Fruit fly (Drosophila melanogaster) whole organism, embryonic: Measurements from ENCODE around the gene cpx.

Experiments used
- CG11247 ChIP-seq: fragments of 200-800 bp; sonication (Bioruptor generic); IDR thresholded peaks from 2 replicates; pipeline ENCODE4 v1.3.6; 2022; ENCODE audit warnings: missing biosample characterization, missing genetic modification characterization
- CG11398 ChIP-seq: fragments of 200-800 bp; sonication (Bioruptor generic); optimal IDR thresholded peaks from 2 replicates; lab custom pipeline; 2016; ENCODE audit warnings: missing biosample characterization, missing genetic modification characterization
- CG11456 ChIP-seq: fragments of 200-800 bp; sonication (Bioruptor generic); IDR thresholded peaks from 3 replicates; pipeline ENCODE4 v1.3.6; 2022; ENCODE audit warnings: missing biosample characterization, missing genetic modification characterization
- CG11723 ChIP-seq: fragments of 200-800 bp; sonication (Bioruptor generic); optimal IDR thresholded peaks from 2 replicates; lab custom pipeline; 2017; ENCODE audit warnings: missing biosample characterization, mild to moderate bottlenecking, missing genetic modification characterization
- CG12071 ChIP-seq: fragments of 200-800 bp; sonication (Bioruptor generic); optimal IDR thresholded peaks from 3 replicates; lab custom pipeline; 2018; ENCODE audit warnings: missing biosample characterization, mild to moderate bottlenecking, missing genetic modification characterization
- CG12391 ChIP-seq: fragments of 200-800 bp; sonication (Bioruptor generic); optimal IDR thresholded peaks from 3 replicates; lab custom pipeline; 2018; ENCODE audit warnings: missing biosample characterization, mild to moderate bottlenecking, missing genetic modification characterization, moderate library complexity
- CG14965 ChIP-seq: fragments of 200-800 bp; sonication (Bioruptor generic); optimal IDR thresholded peaks from 2 replicates; lab custom pipeline; 2016; ENCODE audit warnings: missing biosample characterization, missing genetic modification characterization, borderline replicate concordance
- CG1603 ChIP-seq: fragments of 200-800 bp; sonication (Bioruptor generic); optimal IDR thresholded peaks from 2 replicates; lab custom pipeline; 2019; ENCODE audit warnings: missing biosample characterization, mild to moderate bottlenecking, missing genetic modification characterization, moderate library complexity
- CG17912 ChIP-seq: fragments of 200-800 bp; sonication (Bioruptor generic); optimal IDR thresholded peaks from 2 replicates; lab custom pipeline; 2018; ENCODE audit warnings: missing biosample characterization, mild to moderate bottlenecking, missing genetic modification characterization
- CG18599 ChIP-seq: fragments of 200-800 bp; sonication (Bioruptor generic); optimal IDR thresholded peaks from 3 replicates; lab custom pipeline; 2017; ENCODE audit warnings: missing biosample characterization, missing genetic modification characterization, mild to moderate bottlenecking, moderate library complexity, missing genetic modification reagents
- CG18619 ChIP-seq: fragments of 200-800 bp; sonication (Bioruptor generic); optimal IDR thresholded peaks from 3 replicates; lab custom pipeline; 2017; ENCODE audit warnings: missing biosample characterization, mild to moderate bottlenecking, missing genetic modification characterization
- CG2120 ChIP-seq: fragments of 200-800 bp; sonication (Bioruptor generic); optimal IDR thresholded peaks from 3 replicates; lab custom pipeline; 2016; ENCODE audit warnings: missing biosample characterization, missing genetic modification characterization
- CG30020 ChIP-seq: fragments of 200-800 bp; optimal IDR thresholded peaks from 2 replicates; lab custom pipeline; 2019; ENCODE audit warnings: missing biosample characterization, mild to moderate bottlenecking, missing genetic modification characterization, moderate library complexity
- CG3163 ChIP-seq: fragments of 200-800 bp; sonication (Bioruptor generic); optimal IDR thresholded peaks from 3 replicates; lab custom pipeline; 2016; ENCODE audit warnings: missing biosample characterization, missing genetic modification characterization
- CG3281 ChIP-seq: fragments of 200-800 bp; sonication (Bioruptor generic); optimal IDR thresholded peaks from 3 replicates; lab custom pipeline; 2017; ENCODE audit warnings: missing biosample characterization, mild to moderate bottlenecking, missing genetic modification characterization
- CG33213 ChIP-seq: fragments of 200-800 bp; sonication (Bioruptor generic); optimal IDR thresholded peaks from 3 replicates; lab custom pipeline; 2016; ENCODE audit warnings: missing biosample characterization, missing genetic modification characterization
- CG3995 ChIP-seq: fragments of 200-800 bp; sonication (Bioruptor generic); optimal IDR thresholded peaks from 3 replicates; lab custom pipeline; 2016; ENCODE audit warnings: missing biosample characterization, missing genetic modification characterization
- CG4730 ChIP-seq: fragments of 200-800 bp; sonication (Bioruptor generic); IDR thresholded peaks from 2 replicates; pipeline ENCODE4 v1.3.6; 2022; ENCODE audit warnings: missing biosample characterization, missing genetic modification characterization
- CG6765 ChIP-seq: fragments of 200-800 bp; sonication (Bioruptor generic); optimal IDR thresholded peaks from 3 replicates; lab custom pipeline; 2017; ENCODE audit warnings: missing biosample characterization, mild to moderate bottlenecking, missing genetic modification characterization
- CG8944 ChIP-seq: fragments of 200-800 bp; sonication (Bioruptor generic); optimal IDR thresholded peaks from 3 replicates; lab custom pipeline; 2016; ENCODE audit warnings: missing biosample characterization, missing genetic modification characterization
- D19A ChIP-seq: fragments of 200-800 bp; optimal IDR thresholded peaks from 3 replicates; lab custom pipeline; 2019; ENCODE audit warnings: missing biosample characterization, mild to moderate bottlenecking, missing genetic modification characterization, moderate library complexity
- Dll ChIP-seq: fragments of 200-800 bp; sonication (Bioruptor generic); IDR thresholded peaks from 4 replicates; pipeline ENCODE4 v1.3.6; 2022; ENCODE audit warnings: missing biosample characterization, missing genetic modification characterization; ENCODE audit not compliant: partially characterized antibody
- Dref ChIP-seq: fragments of 200-800 bp; sonication (Bioruptor generic); IDR thresholded peaks from 2 replicates; pipeline ENCODE4 v1.3.6; 2022; ENCODE audit warnings: missing biosample characterization, missing genetic modification characterization
- E2f2 ChIP-seq: fragments of 200-800 bp; sonication (Bioruptor generic); IDR thresholded peaks from 2 replicates; pipeline ENCODE4 v1.3.6; 2022; ENCODE audit warnings: missing biosample characterization, missing genetic modification characterization
- Eip74EF ChIP-seq, 2 experiments: fragments of 200-800 bp in 1 of 2; fragments of >200 bp in 1 of 2; sonication (Bioruptor generic) in 1 of 2; optimal IDR thresholded peaks; 2 replicates each; lab custom pipeline; 2017 to 2019; ENCODE audit warnings: missing biosample characterization in 2 of 2, missing genetic modification characterization in 2 of 2, mild to moderate bottlenecking in 1 of 2, moderate library complexity in 1 of 2
- H2.0 ChIP-seq: fragments of 200-800 bp; sonication (Bioruptor generic); IDR thresholded peaks from 2 replicates; pipeline ENCODE4 v1.3.6; 2022; ENCODE audit warnings: missing biosample characterization, missing genetic modification characterization
- HLH54F ChIP-seq: fragments of 200-800 bp; sonication (Bioruptor generic); optimal IDR thresholded peaks from 3 replicates; lab custom pipeline; 2016; ENCODE audit warnings: missing biosample characterization, missing genetic modification characterization
- Hr3 ChIP-seq: fragments of 200-800 bp; sonication (Bioruptor generic); optimal IDR thresholded peaks from 3 replicates; lab custom pipeline; 2016; ENCODE audit warnings: missing biosample characterization, missing genetic modification characterization
- Hsf ChIP-seq: fragments of 200-800 bp; sonication (Bioruptor generic); optimal IDR thresholded peaks from 3 replicates; lab custom pipeline; 2016; ENCODE audit warnings: missing biosample characterization, missing genetic modification characterization
- Lhr ChIP-seq: fragments of 200-800 bp; sonication (Bioruptor generic); optimal IDR thresholded peaks from 3 replicates; lab custom pipeline; 2017; ENCODE audit warnings: mild to moderate bottlenecking, missing biosample characterization, missing genetic modification reagents, missing genetic modification characterization
- Nf-YB ChIP-seq: fragments of 200-800 bp; sonication (Bioruptor generic); optimal IDR thresholded peaks from 3 replicates; lab custom pipeline; 2019; ENCODE audit warnings: missing biosample characterization, mild to moderate bottlenecking, missing genetic modification characterization, moderate library complexity
- Scr ChIP-seq: fragments of 200-800 bp; sonication (Bioruptor generic); IDR thresholded peaks from 2 replicates; pipeline ENCODE4 v1.3.6; 2022; ENCODE audit warnings: missing biosample characterization, missing genetic modification characterization; ENCODE audit not compliant: partially characterized antibody
- Side ChIP-seq: fragments of 200-800 bp; sonication (Bioruptor generic); optimal IDR thresholded peaks from 2 replicates; lab custom pipeline; 2016; ENCODE audit warnings: missing biosample characterization, missing genetic modification characterization
- Ssrp ChIP-seq: fragments of 200-800 bp; sonication (Bioruptor generic); optimal IDR thresholded peaks from 2 replicates; lab custom pipeline; 2018; ENCODE audit warnings: missing biosample characterization, mild to moderate bottlenecking, missing genetic modification characterization, moderate library complexity
- az2 ChIP-seq: fragments of 200-800 bp; sonication (Bioruptor generic); optimal IDR thresholded peaks from 3 replicates; lab custom pipeline; 2016; ENCODE audit warnings: missing biosample characterization, missing genetic modification characterization
- chm ChIP-seq: fragments of 200-800 bp; sonication (Bioruptor generic); IDR thresholded peaks from 2 replicates; pipeline ENCODE4 v1.3.6; 2022; ENCODE audit warnings: missing biosample characterization, missing genetic modification characterization
- fd3F ChIP-seq: fragments of 200-800 bp; sonication (Bioruptor generic); optimal IDR thresholded peaks from 2 replicates; lab custom pipeline; 2018; ENCODE audit warnings: missing biosample characterization, mild to moderate bottlenecking, missing genetic modification characterization, moderate library complexity
- fru ChIP-seq: fragments of >200 bp; optimal IDR thresholded peaks from 2 replicates; lab custom pipeline; 2017
- gem ChIP-seq: fragments of 200-800 bp; sonication (Bioruptor generic); optimal IDR thresholded peaks from 2 replicates; lab custom pipeline; 2019; ENCODE audit warnings: missing biosample characterization, mild to moderate bottlenecking, missing genetic modification characterization, moderate library complexity
- gro ChIP-seq: fragments of 200-800 bp; sonication (Bioruptor generic); optimal IDR thresholded peaks from 2 replicates; lab custom pipeline; 2016; ENCODE audit warnings: missing biosample characterization, missing genetic modification characterization
- hb ChIP-seq: fragments of 200-800 bp; sonication (Bioruptor generic); IDR thresholded peaks from 3 replicates; pipeline ENCODE4 v1.3.6; 2022; ENCODE audit warnings: missing biosample characterization, missing genetic modification characterization; ENCODE audit not compliant: partially characterized antibody
- nmo ChIP-seq: fragments of 200-800 bp; sonication (Bioruptor generic); optimal IDR thresholded peaks from 2 replicates; lab custom pipeline; 2018; ENCODE audit warnings: missing biosample characterization, mild to moderate bottlenecking, missing genetic modification characterization, moderate library complexity
- nom ChIP-seq: fragments of 200-800 bp; sonication (Bioruptor generic); optimal IDR thresholded peaks from 2 replicates; lab custom pipeline; 2017; ENCODE audit warnings: missing biosample characterization, missing genetic modification characterization, mild to moderate bottlenecking, moderate library complexity, missing genetic modification reagents
- pan ChIP-seq, 4 experiments: fragments of >200 bp in 3 of 4; fragments of 200-800 bp in 1 of 4; sonication (Bioruptor generic) in 1 of 4; optimal IDR thresholded peaks in 3 of 4; IDR thresholded peaks in 1 of 4; 2 replicates each; pipeline versions ENCODE4 v1.3.6 to Lab custom; 2017 to 2022; ENCODE audit warnings: missing biosample characterization in 2 of 4, missing genetic modification characterization in 2 of 4, mixed read lengths in 1 of 4
- phol ChIP-seq: fragments of 200-800 bp; sonication (Bioruptor generic); optimal IDR thresholded peaks from 3 replicates; lab custom pipeline; 2018; ENCODE audit warnings: missing biosample characterization, mild to moderate bottlenecking, missing genetic modification characterization, moderate library complexity
- ranshi ChIP-seq: fragments of 200-800 bp; sonication (Bioruptor generic); IDR thresholded peaks from 2 replicates; pipeline ENCODE4 v1.3.6; 2022; ENCODE audit warnings: missing biosample characterization, missing genetic modification characterization
- row ChIP-seq: fragments of 200-800 bp; sonication (Bioruptor generic); IDR thresholded peaks from 3 replicates; pipeline ENCODE4 v1.3.6; 2022; ENCODE audit warnings: missing biosample characterization, missing genetic modification characterization
- schlank ChIP-seq: fragments of 200-800 bp; sonication (Bioruptor generic); optimal IDR thresholded peaks from 2 replicates; lab custom pipeline; 2018; ENCODE audit warnings: missing biosample characterization, mild to moderate bottlenecking, missing genetic modification characterization
- unc-4 ChIP-seq: fragments of 200-800 bp; sonication (Bioruptor generic); IDR thresholded peaks from 2 replicates; pipeline ENCODE4 v1.3.6; 2022; ENCODE audit warnings: missing biosample characterization, missing genetic modification characterization; ENCODE audit not compliant: partially characterized antibody

Gene cpx

dm6 chr3R:4319507-4320138 is 39.6 kb downstream of the cpx start, which contains the start of gene CG9795 (continued):
- TF ChIP-seq row (peak; percentile 57), Dref (GFP tag; lab: Robert Waterston, UW) (peak; percentile 98), gro (GFP tag; lab: Kevin White, UChicago) (peak; percentile 57), Hr3 (GFP tag; lab: Kevin White, UChicago) (peak; percentile 55), hb (GFP tag; lab: Robert Waterston, UW) (peak; percentile 91), CG8944 (GFP tag; lab: Kevin White, UChicago) (no peak), gem (tag; lab: Kevin White, UChicago) (no peak), Dll (peak; percentile 86), Lhr (peak; percentile 46), pan (optimal IDR thresholded peaks at IDR 0.05; lab: Kevin White, UChicago) (no peak), pan (GFP tag; optimal IDR thresholded peaks at IDR 0.05 in 1 of 2, IDR thresholded peaks at IDR 0.05 in 1 of 2) (peak in 1 of 2 experiments; percentile 47), CG1603 (peak; percentile 75), H2.0 (GFP tag; lab: Robert Waterston, UW) (peak; percentile 12; the same call in 1 of the 2 replicates), CG2120 (GFP tag; lab: Kevin White, UChicago) (peak; percentile 54), CG12071 (no peak), CG3281 (GFP tag; lab: Kevin White, UChicago) (peak; percentile 19), CG11398 (no peak), nmo (GFP tag; lab: Kevin White, UChicago) (no peak), schlank (tag; lab: Kevin White, UChicago) (peak; percentile 39), Hsf (GFP tag; lab: Kevin White, UChicago) (peak; percentile 29), Ssrp (tag; lab: Kevin White, UChicago) (no peak), D19A (tag; lab: Kevin White, UChicago) (no peak), CG6765 (GFP tag; lab: Kevin White, UChicago) (peak; percentile 51), ranshi (peak; percentile 28; the same call in 1 of the 2 replicates), nom (peak; percentile 56), CG33213 (GFP tag; lab: Kevin White, UChicago) (peak; percentile 56), fd3F (GFP tag; lab: Kevin White, UChicago) (no peak), CG30020 (tag; lab: Kevin White, UChicago) (peak; percentile 79), phol (no peak), E2f2 (peak; percentile 55), CG11456 (GFP tag; lab: Robert Waterston, UW) (no peak), CG4730 (GFP tag; lab: Robert Waterston, UW) (no peak), fru (no peak), CG18599 (GFP tag; lab: Kevin White, UChicago) (peak; percentile 49), CG14965 (no peak), CG18619 (no peak), az2 (GFP tag; lab: Kevin White, UChicago) (peak; percentile 2), chm (no peak), Nf-YB (no peak), CG11247 (GFP tag; lab: Robert Waterston, UW) (0 out of 2 replicates have a peak, but pooled peaks have one; percentile 33), CG11723 (GFP tag; lab: Kevin White, UChicago) (no peak), CG12391 (tag; lab: Kevin White, UChicago) (no peak), HLH54F (GFP tag; lab: Kevin White, UChicago) (peak; percentile 18), CG3163 (GFP tag; lab: Kevin White, UChicago) (peak; percentile 18), Scr (peak; percentile 85), Side (peak; percentile 33), unc-4 (GFP tag; lab: Robert Waterston, UW) (peak; percentile 88), CG3995 (peak; percentile 85), Eip74EF (GFP tag; optimal IDR thresholded peaks at IDR 0.05; lab: Kevin White, UChicago) (peak in 1 of 2 experiments; percentile 49), CG17912 (GFP tag; lab: Kevin White, UChicago) (no peak)
